Fruit fly (Drosophila melanogaster) whole organism, embryonic: Measurements from ENCODE around the gene mv.

ENCODE experiments used
- Atf3 ChIP-seq: fragments of 200-800 bp; sonication (Bioruptor generic); optimal IDR thresholded peaks from 3 replicates; lab custom pipeline; 2016; ENCODE audit warnings: missing biosample characterization, missing genetic modification characterization
- CG10267 ChIP-seq: fragments of 200-800 bp; sonication (Bioruptor generic); optimal IDR thresholded peaks from 2 replicates; lab custom pipeline; 2018; ENCODE audit warnings: missing biosample characterization, mild to moderate bottlenecking, missing genetic modification characterization, moderate library complexity
- CG10366 ChIP-seq: fragments of 200-800 bp; sonication (Bioruptor generic); IDR thresholded peaks from 2 replicates; pipeline ENCODE4 v1.3.6; 2022; ENCODE audit warnings: missing biosample characterization, missing genetic modification characterization
- CG10654 ChIP-seq: fragments of 200-800 bp; sonication (Bioruptor generic); optimal IDR thresholded peaks from 2 replicates; lab custom pipeline; 2016; ENCODE audit warnings: missing biosample characterization, missing genetic modification characterization
- CG17912 ChIP-seq: fragments of 200-800 bp; sonication (Bioruptor generic); optimal IDR thresholded peaks from 2 replicates; lab custom pipeline; 2018; ENCODE audit warnings: missing biosample characterization, mild to moderate bottlenecking, missing genetic modification characterization
- CG1832 ChIP-seq: fragments of 200-800 bp; sonication (Bioruptor generic); optimal IDR thresholded peaks from 2 replicates; lab custom pipeline; 2017; ENCODE audit warnings: missing biosample characterization, mild to moderate bottlenecking, missing genetic modification characterization, inconsistent platforms
- CG18476 ChIP-seq: fragments of 200-800 bp; sonication (Bioruptor generic); optimal IDR thresholded peaks from 2 replicates; lab custom pipeline; 2016; ENCODE audit warnings: missing biosample characterization, mild to moderate bottlenecking, missing genetic modification characterization
- CG18599 ChIP-seq: fragments of 200-800 bp; sonication (Bioruptor generic); optimal IDR thresholded peaks from 3 replicates; lab custom pipeline; 2017; ENCODE audit warnings: missing biosample characterization, missing genetic modification characterization, mild to moderate bottlenecking, moderate library complexity, missing genetic modification reagents
- CG2116 ChIP-seq: fragments of 200-800 bp; sonication (Bioruptor generic); optimal IDR thresholded peaks from 3 replicates; lab custom pipeline; 2018; ENCODE audit warnings: missing biosample characterization, mild to moderate bottlenecking, missing genetic modification characterization
- CG2129 ChIP-seq: fragments of 200-800 bp; sonication (Bioruptor generic); IDR thresholded peaks from 2 replicates; pipeline ENCODE4 v1.3.6; 2022; ENCODE audit warnings: missing biosample characterization, missing genetic modification characterization; ENCODE audit not compliant: partially characterized antibody
- CG2202 ChIP-seq: fragments of 200-800 bp; sonication (Bioruptor generic); optimal IDR thresholded peaks from 2 replicates; lab custom pipeline; 2018; ENCODE audit warnings: missing biosample characterization, mild to moderate bottlenecking, missing genetic modification characterization
- CG3065 ChIP-seq: fragments of 200-800 bp; sonication (Bioruptor generic); optimal IDR thresholded peaks from 2 replicates; lab custom pipeline; 2016; ENCODE audit warnings: missing biosample characterization, missing genetic modification characterization
- CG4424 ChIP-seq: fragments of 200-800 bp; sonication (Bioruptor generic); optimal IDR thresholded peaks from 3 replicates; lab custom pipeline; 2016; ENCODE audit warnings: missing biosample characterization, missing genetic modification characterization
- CG4730 ChIP-seq: fragments of 200-800 bp; sonication (Bioruptor generic); IDR thresholded peaks from 2 replicates; pipeline ENCODE4 v1.3.6; 2022; ENCODE audit warnings: missing biosample characterization, missing genetic modification characterization
- CG6175 ChIP-seq: fragments of 200-800 bp; sonication (Bioruptor generic); IDR thresholded peaks from 3 replicates; pipeline ENCODE4 v1.3.6; 2022; ENCODE audit warnings: missing biosample characterization, missing genetic modification characterization
- CG6765 ChIP-seq: fragments of 200-800 bp; sonication (Bioruptor generic); optimal IDR thresholded peaks from 3 replicates; lab custom pipeline; 2017; ENCODE audit warnings: missing biosample characterization, mild to moderate bottlenecking, missing genetic modification characterization
- CG9215 ChIP-seq: fragments of 200-800 bp; sonication (Bioruptor generic); IDR thresholded peaks from 2 replicates; pipeline ENCODE4 v1.3.6; 2022; ENCODE audit warnings: missing biosample characterization, missing genetic modification characterization
- D19B ChIP-seq: fragments of 200-800 bp; sonication (Bioruptor generic); optimal IDR thresholded peaks from 2 replicates; lab custom pipeline; 2017; ENCODE audit warnings: missing biosample characterization, mild to moderate bottlenecking, missing genetic modification characterization
- HHEX ChIP-seq: fragments of 200-800 bp; sonication (Bioruptor generic); optimal IDR thresholded peaks from 3 replicates; lab custom pipeline; 2017; ENCODE audit warnings: missing biosample characterization, mild to moderate bottlenecking, missing genetic modification characterization, missing genetic modification reagents
- Hey ChIP-seq: fragments of 200-800 bp; sonication (Bioruptor generic); optimal IDR thresholded peaks from 3 replicates; lab custom pipeline; 2018; ENCODE audit warnings: missing biosample characterization, mild to moderate bottlenecking, missing genetic modification characterization
- HmgZ ChIP-seq: fragments of 200-800 bp; sonication (Bioruptor generic); optimal IDR thresholded peaks from 2 replicates; lab custom pipeline; 2018; ENCODE audit warnings: missing biosample characterization, mild to moderate bottlenecking, missing genetic modification characterization
- Hr3 ChIP-seq: fragments of 200-800 bp; sonication (Bioruptor generic); optimal IDR thresholded peaks from 3 replicates; lab custom pipeline; 2016; ENCODE audit warnings: missing biosample characterization, missing genetic modification characterization
- Jarid2 ChIP-seq: fragments of 200-800 bp; sonication (Bioruptor generic); optimal IDR thresholded peaks from 3 replicates; lab custom pipeline; 2017; ENCODE audit warnings: mild to moderate bottlenecking, missing biosample characterization, missing genetic modification reagents, missing genetic modification characterization
- NFAT ChIP-seq: fragments of 200-800 bp; sonication (Bioruptor generic); IDR thresholded peaks from 2 replicates; pipeline ENCODE4 v1.3.6; 2022; ENCODE audit warnings: missing biosample characterization, missing genetic modification characterization
- NK7.1 ChIP-seq: fragments of 200-800 bp; sonication (Bioruptor generic); optimal IDR thresholded peaks from 3 replicates; lab custom pipeline; 2016; ENCODE audit warnings: missing biosample characterization, missing genetic modification characterization
- Trl ChIP-seq, 3 experiments: fragments of >200 bp in 2 of 3; fragments of 200-800 bp in 1 of 3; sonication (Bioruptor generic) in 1 of 3; optimal IDR thresholded peaks; 2 replicates in 1 of 3; 3 replicates in 2 of 3; lab custom pipeline; 2016 to 2017; ENCODE audit warnings: missing biosample characterization in 1 of 3, missing genetic modification characterization in 1 of 3
- YL-1 ChIP-seq: fragments of 200-800 bp; sonication (Bioruptor generic); optimal IDR thresholded peaks from 3 replicates; lab custom pipeline; 2017; ENCODE audit warnings: missing biosample characterization, mild to moderate bottlenecking, missing genetic modification characterization
- ato ChIP-seq: fragments of 200-800 bp; sonication (Bioruptor generic); IDR thresholded peaks from 2 replicates; pipeline ENCODE4 v1.3.6; 2022; ENCODE audit warnings: missing biosample characterization, missing genetic modification characterization; ENCODE audit not compliant: partially characterized antibody
- cg ChIP-seq: fragments of 200-800 bp; sonication (Bioruptor generic); optimal IDR thresholded peaks from 3 replicates; lab custom pipeline; 2019; ENCODE audit warnings: missing biosample characterization, mild to moderate bottlenecking, missing genetic modification characterization, moderate library complexity
- chif ChIP-seq, 2 experiments: fragments of 200-800 bp; sonication (Bioruptor generic); optimal IDR thresholded peaks; 3 replicates each; lab custom pipeline; 2016; ENCODE audit warnings: missing biosample characterization in 2 of 2, missing genetic modification characterization in 2 of 2
- chinmo ChIP-seq: fragments of 200-800 bp; sonication (Bioruptor generic); IDR thresholded peaks from 4 replicates; pipeline ENCODE4 v1.3.6; 2022; ENCODE audit warnings: missing biosample characterization, missing genetic modification characterization; ENCODE audit not compliant: partially characterized antibody
- chm ChIP-seq: fragments of 200-800 bp; sonication (Bioruptor generic); IDR thresholded peaks from 2 replicates; pipeline ENCODE4 v1.3.6; 2022; ENCODE audit warnings: missing biosample characterization, missing genetic modification characterization
- corto ChIP-seq: fragments of 200-800 bp; sonication (Bioruptor generic); optimal IDR thresholded peaks from 2 replicates; lab custom pipeline; 2016; ENCODE audit warnings: missing biosample characterization, mild to moderate bottlenecking, missing genetic modification characterization, moderate library complexity
- crol ChIP-seq: fragments of 200-800 bp; sonication (Bioruptor generic); IDR thresholded peaks from 2 replicates; pipeline ENCODE4 v1.3.6; 2022; ENCODE audit warnings: missing biosample characterization, missing genetic modification characterization
- ems ChIP-seq: fragments of 200-800 bp; sonication (Bioruptor generic); optimal IDR thresholded peaks from 3 replicates; lab custom pipeline; 2016; ENCODE audit warnings: missing biosample characterization, missing genetic modification characterization
- gsb-n ChIP-seq: fragments of 200-800 bp; sonication (Bioruptor generic); optimal IDR thresholded peaks from 3 replicates; lab custom pipeline; 2018; ENCODE audit warnings: missing biosample characterization, mild to moderate bottlenecking, missing genetic modification characterization
- her ChIP-seq: fragments of 200-800 bp; sonication (Bioruptor generic); optimal IDR thresholded peaks from 2 replicates; lab custom pipeline; 2016; ENCODE audit warnings: missing biosample characterization, missing genetic modification characterization
- jigr1 ChIP-seq: fragments of 200-800 bp; sonication (Bioruptor generic); IDR thresholded peaks from 3 replicates; pipeline ENCODE4 v1.3.6; 2022; ENCODE audit warnings: missing biosample characterization, missing genetic modification characterization
- klu ChIP-seq: fragments of 200-800 bp; sonication (Bioruptor generic); IDR thresholded peaks from 2 replicates; pipeline ENCODE4 v1.3.6; 2022; ENCODE audit warnings: missing biosample characterization, missing genetic modification characterization
- knrl ChIP-seq: fragments of 200-800 bp; sonication (Bioruptor generic); IDR thresholded peaks from 3 replicates; pipeline ENCODE4 v1.3.6; 2022; ENCODE audit warnings: missing biosample characterization, missing genetic modification characterization; ENCODE audit not compliant: partially characterized antibody
- lab ChIP-seq: fragments of 200-800 bp; sonication (Bioruptor generic); optimal IDR thresholded peaks from 3 replicates; lab custom pipeline; 2017; ENCODE audit warnings: missing biosample characterization, missing genetic modification characterization, mild to moderate bottlenecking, moderate library complexity, missing genetic modification reagents
- mam ChIP-seq: fragments of 200-800 bp; sonication (Bioruptor generic); optimal IDR thresholded peaks from 3 replicates; lab custom pipeline; 2016; ENCODE audit warnings: missing biosample characterization, missing genetic modification characterization
- nerfin-2 ChIP-seq: fragments of 200-800 bp; sonication (Bioruptor generic); IDR thresholded peaks from 2 replicates; pipeline ENCODE4 v1.3.6; 2022; ENCODE audit warnings: missing biosample characterization, missing genetic modification characterization; ENCODE audit not compliant: partially characterized antibody
- pros ChIP-seq: fragments of 200-800 bp; sonication (Bioruptor generic); optimal IDR thresholded peaks from 3 replicates; lab custom pipeline; 2019; ENCODE audit warnings: missing biosample characterization, mild to moderate bottlenecking, missing genetic modification characterization, moderate library complexity
- row ChIP-seq: fragments of 200-800 bp; sonication (Bioruptor generic); IDR thresholded peaks from 3 replicates; pipeline ENCODE4 v1.3.6; 2022; ENCODE audit warnings: missing biosample characterization, missing genetic modification characterization
- sim ChIP-seq: fragments of 200-800 bp; sonication (Bioruptor generic); IDR thresholded peaks from 2 replicates; pipeline ENCODE4 v1.3.6; 2022; ENCODE audit warnings: missing biosample characterization, missing genetic modification characterization
- twi ChIP-seq: fragments of 200-800 bp; optimal IDR thresholded peaks from 2 replicates; lab custom pipeline; 2019; ENCODE audit warnings: missing biosample characterization, mild to moderate bottlenecking, missing genetic modification characterization, moderate library complexity
- tx ChIP-seq: fragments of 200-800 bp; sonication (Bioruptor generic); optimal IDR thresholded peaks from 2 replicates; lab custom pipeline; 2016; ENCODE audit warnings: missing biosample characterization, missing genetic modification characterization
- vfl ChIP-seq: fragments of 200-800 bp; sonication (Bioruptor generic); optimal IDR thresholded peaks from 2 replicates; lab custom pipeline; 2016; ENCODE audit warnings: missing biosample characterization, missing genetic modification characterization

Gene mv

dm6 chr3L:1947463-1948126 is 16.4 kb downstream of the mv start, which contains the start of the genes mu2 and Cnb (continued):
- TF ChIP-seq gsb-n (tag; lab: Kevin White, UChicago): no peak
- no peak for TF ChIP-seq cg (GFP tag; lab: Kevin White, UChicago)
- no peak for TF ChIP-seq chif (GFP tag; optimal IDR thresholded peaks at IDR 0.05; lab: Kevin White, UChicago)
- no peak for TF ChIP-seq pros (GFP tag; lab: Kevin White, UChicago)
- TF ChIP-seq corto (GFP tag; lab: Kevin White, UChicago): no peak
- no peak for TF ChIP-seq CG9215 (GFP tag; lab: Robert Waterston, UW)
- no peak for TF ChIP-seq CG6765 (GFP tag; lab: Kevin White, UChicago)
- peak; percentile 89 for TF ChIP-seq row (GFP tag; lab: Robert Waterston, UW)
- TF ChIP-seq YL-1 (GFP tag; lab: Kevin White, UChicago): peak; percentile 68
- peak; percentile 2 for TF ChIP-seq CG18476 (GFP tag; lab: Kevin White, UChicago)
- 0 out of 4 replicates have a peak, but pooled peaks have one; percentile 70 for TF ChIP-seq chinmo (GFP tag; lab: Robert Waterston, UW)
- no peak for TF ChIP-seq mam (GFP tag; lab: Kevin White, UChicago)
- no peak for TF ChIP-seq CG4424 (GFP tag; lab: Kevin White, UChicago)
- TF ChIP-seq Atf3 (GFP tag; lab: Kevin White, UChicago): no peak
- no peak for TF ChIP-seq CG10366 (GFP tag; lab: Robert Waterston, UW)
- no peak for TF ChIP-seq her (GFP tag; lab: Kevin White, UChicago)
- no peak for TF ChIP-seq twi (tag; lab: Kevin White, UChicago)
- TF ChIP-seq lab (GFP tag; lab: Kevin White, UChicago): no peak
- TF ChIP-seq Hey (tag; lab: Kevin White, UChicago): no peak
- no peak for TF ChIP-seq CG17912
- 0 out of 2 replicates have a peak, but pooled peaks have one; percentile 44 for TF ChIP-seq NFAT (GFP tag; lab: Robert Waterston, UW)
- no peak for TF ChIP-seq CG6175 (GFP tag; lab: Robert Waterston, UW)
- no peak for TF ChIP-seq chm (GFP tag; lab: Robert Waterston, UW)
- TF ChIP-seq klu (GFP tag; lab: Robert Waterston, UW): no peak
- no peak for TF ChIP-seq CG10654 (GFP tag; lab: Kevin White, UChicago)
- peak; percentile 21 for TF ChIP-seq HmgZ (tag; lab: Kevin White, UChicago)
- peak; percentile 2 for TF ChIP-seq tx (GFP tag; lab: Kevin White, UChicago)
- TF ChIP-seq NK7.1 (GFP tag; lab: Kevin White, UChicago): no peak
- no peak for TF ChIP-seq CG3065 (GFP tag; lab: Kevin White, UChicago)
- no peak for TF ChIP-seq sim
- peak; percentile 79 for TF ChIP-seq knrl
- TF ChIP-seq Hr3: no peak
- TF ChIP-seq ems (GFP tag; lab: Kevin White, UChicago): no peak
- TF ChIP-seq CG2129: peak; percentile 71
- TF ChIP-seq nerfin-2: peak; percentile 60; the same call in 1 of the 2 replicates
- no peak for TF ChIP-seq CG1832
- no peak for TF ChIP-seq CG4730 (GFP tag; lab: Robert Waterston, UW)
- no peak for TF ChIP-seq Jarid2 (GFP tag; lab: Kevin White, UChicago)
- TF ChIP-seq CG18599 (GFP tag; lab: Kevin White, UChicago): no peak
- no peak for TF ChIP-seq vfl
- TF ChIP-seq CG2202: no peak
- no peak for TF ChIP-seq ato
- TF ChIP-seq crol (GFP tag; lab: Robert Waterston, UW): peak; percentile 96
- TF ChIP-seq jigr1: no peak
- TF ChIP-seq CG2116 (GFP tag; lab: Kevin White, UChicago): peak; percentile 74
- no peak for TF ChIP-seq D19B (GFP tag; lab: Kevin White, UChicago)
- no peak for TF ChIP-seq CG10267
- no peak for TF ChIP-seq Trl (optimal IDR thresholded peaks at IDR 0.05; lab: Kevin White, UChicago)
- no peak for TF ChIP-seq Trl (GFP tag; optimal IDR thresholded peaks at IDR 0.05; lab: Kevin White, UChicago)
- TF ChIP-seq HHEX (GFP tag; lab: Kevin White, UChicago): no peak
